Fruit fly (Drosophila melanogaster) whole organism, embryonic: Measurements from ENCODE around the gene Reg-2.

ENCODE experiments used
- Adf1 ChIP-seq: fragments of 200-800 bp; sonication (Bioruptor generic); IDR thresholded peaks from 2 replicates; pipeline ENCODE4 v1.3.6; 2022; ENCODE audit warnings: missing biosample characterization, missing genetic modification characterization
- B-H2 ChIP-seq: fragments of 200-800 bp; sonication (Bioruptor generic); optimal IDR thresholded peaks from 2 replicates; lab custom pipeline; 2018; ENCODE audit warnings: missing biosample characterization, mild to moderate bottlenecking, missing genetic modification characterization
- CG10366 ChIP-seq: fragments of 200-800 bp; sonication (Bioruptor generic); IDR thresholded peaks from 2 replicates; pipeline ENCODE4 v1.3.6; 2022; ENCODE audit warnings: missing biosample characterization, missing genetic modification characterization
- CG10431 ChIP-seq: fragments of 200-800 bp; sonication (Bioruptor generic); optimal IDR thresholded peaks from 3 replicates; lab custom pipeline; 2018; ENCODE audit warnings: missing biosample characterization, mild to moderate bottlenecking, missing genetic modification characterization
- CG10462 ChIP-seq: fragments of 200-800 bp; sonication (Bioruptor generic); optimal IDR thresholded peaks from 2 replicates; lab custom pipeline; 2016; ENCODE audit warnings: missing biosample characterization, missing genetic modification characterization
- CG11085 ChIP-seq: fragments of 200-800 bp; sonication (Bioruptor generic); IDR thresholded peaks from 2 replicates; pipeline ENCODE4 v1.3.6; 2022; ENCODE audit warnings: missing biosample characterization, missing genetic modification characterization
- CG12942 ChIP-seq: fragments of 200-800 bp; sonication (Bioruptor generic); optimal IDR thresholded peaks from 3 replicates; lab custom pipeline; 2016; ENCODE audit warnings: missing biosample characterization, missing genetic modification characterization
- CG13424 ChIP-seq: fragments of 200-800 bp; sonication (Bioruptor generic); optimal IDR thresholded peaks from 2 replicates; lab custom pipeline; 2019; ENCODE audit warnings: missing biosample characterization, mild to moderate bottlenecking, missing genetic modification characterization, moderate library complexity
- CG13775 ChIP-seq: fragments of 200-800 bp; sonication (Bioruptor generic); optimal IDR thresholded peaks from 3 replicates; lab custom pipeline; 2017; ENCODE audit warnings: missing biosample characterization, mild to moderate bottlenecking, missing genetic modification characterization
- CG18476 ChIP-seq: fragments of 200-800 bp; sonication (Bioruptor generic); optimal IDR thresholded peaks from 2 replicates; lab custom pipeline; 2016; ENCODE audit warnings: missing biosample characterization, mild to moderate bottlenecking, missing genetic modification characterization
- CG2889 ChIP-seq: fragments of 200-800 bp; sonication (Bioruptor generic); IDR thresholded peaks from 3 replicates; pipeline ENCODE4 v1.3.6; 2022; ENCODE audit warnings: missing biosample characterization, missing genetic modification characterization
- CG3847 ChIP-seq: fragments of 200-800 bp; sonication (Bioruptor generic); IDR thresholded peaks from 2 replicates; pipeline ENCODE4 v1.3.6; 2022; ENCODE audit warnings: missing biosample characterization, missing genetic modification characterization
- CG4360 ChIP-seq: fragments of 200-800 bp; sonication (Bioruptor generic); IDR thresholded peaks from 2 replicates; pipeline ENCODE4 v1.3.6; 2022; ENCODE audit warnings: missing biosample characterization, missing genetic modification characterization
- CG5180 ChIP-seq: fragments of 200-800 bp; sonication (Bioruptor generic); optimal IDR thresholded peaks from 3 replicates; lab custom pipeline; 2017; ENCODE audit warnings: missing biosample characterization, missing genetic modification characterization, mild to moderate bottlenecking, moderate library complexity, missing genetic modification reagents
- CG7556 ChIP-seq: fragments of 200-800 bp; sonication (Bioruptor generic); optimal IDR thresholded peaks from 2 replicates; lab custom pipeline; 2017; ENCODE audit warnings: missing biosample characterization, mild to moderate bottlenecking, missing genetic modification characterization
- CG8359 ChIP-seq: fragments of 200-800 bp; sonication (Bioruptor generic); optimal IDR thresholded peaks from 2 replicates; lab custom pipeline; 2017; ENCODE audit warnings: missing biosample characterization, mild to moderate bottlenecking, missing genetic modification characterization, borderline replicate concordance
- CG9215 ChIP-seq: fragments of 200-800 bp; sonication (Bioruptor generic); IDR thresholded peaks from 2 replicates; pipeline ENCODE4 v1.3.6; 2022; ENCODE audit warnings: missing biosample characterization, missing genetic modification characterization
- CG9876 ChIP-seq: fragments of 200-800 bp; sonication (Bioruptor generic); optimal IDR thresholded peaks from 2 replicates; lab custom pipeline; 2016; ENCODE audit warnings: missing biosample characterization, missing genetic modification characterization
- CTCF ChIP-seq: fragments of 200-800 bp; sonication (Bioruptor generic); optimal IDR thresholded peaks from 2 replicates; lab custom pipeline; 2017; ENCODE audit warnings: missing biosample characterization, mild to moderate bottlenecking, missing genetic modification characterization, moderate library complexity
- Dfd ChIP-seq, 2 experiments: fragments of >200 bp; optimal IDR thresholded peaks; 2 replicates each; lab custom pipeline; 2017; ENCODE audit warnings: missing biosample characterization in 2 of 2, missing genetic modification characterization in 2 of 2
- Doc3 ChIP-seq: fragments of 200-800 bp; sonication (Bioruptor generic); IDR thresholded peaks from 3 replicates; pipeline ENCODE4 v1.3.6; 2022; ENCODE audit warnings: missing biosample characterization, missing genetic modification characterization; ENCODE audit not compliant: partially characterized antibody
- ERR ChIP-seq: fragments of 200-800 bp; sonication (Bioruptor generic); optimal IDR thresholded peaks from 2 replicates; lab custom pipeline; 2016; ENCODE audit warnings: missing biosample characterization, missing genetic modification characterization
- Gsc ChIP-seq: fragments of 200-800 bp; sonication (Bioruptor generic); IDR thresholded peaks from 2 replicates; pipeline ENCODE4 v1.3.6; 2022; ENCODE audit warnings: missing biosample characterization, missing genetic modification characterization
- HHEX ChIP-seq: fragments of 200-800 bp; sonication (Bioruptor generic); optimal IDR thresholded peaks from 3 replicates; lab custom pipeline; 2017; ENCODE audit warnings: missing biosample characterization, mild to moderate bottlenecking, missing genetic modification characterization, missing genetic modification reagents
- Lhr ChIP-seq: fragments of 200-800 bp; sonication (Bioruptor generic); optimal IDR thresholded peaks from 3 replicates; lab custom pipeline; 2017; ENCODE audit warnings: mild to moderate bottlenecking, missing biosample characterization, missing genetic modification reagents, missing genetic modification characterization
- Mes4 ChIP-seq: fragments of 200-800 bp; sonication (Bioruptor generic); optimal IDR thresholded peaks from 2 replicates; lab custom pipeline; 2016; ENCODE audit warnings: missing biosample characterization, missing genetic modification characterization
- NK7.1 ChIP-seq: fragments of 200-800 bp; sonication (Bioruptor generic); optimal IDR thresholded peaks from 3 replicates; lab custom pipeline; 2016; ENCODE audit warnings: missing biosample characterization, missing genetic modification characterization
- Nf-YC ChIP-seq: fragments of 200-800 bp; optimal IDR thresholded peaks from 3 replicates; lab custom pipeline; 2019; ENCODE audit warnings: missing biosample characterization, mild to moderate bottlenecking, missing genetic modification characterization, moderate library complexity
- Poxn ChIP-seq: fragments of 200-800 bp; sonication (Bioruptor generic); IDR thresholded peaks from 2 replicates; pipeline ENCODE4 v1.3.6; 2022; ENCODE audit warnings: missing biosample characterization, missing genetic modification characterization
- Six4 ChIP-seq: fragments of 200-800 bp; sonication (Bioruptor generic); optimal IDR thresholded peaks from 2 replicates; lab custom pipeline; 2016; ENCODE audit warnings: missing biosample characterization, missing genetic modification characterization
- Spps ChIP-seq: fragments of 200-800 bp; sonication (Bioruptor generic); optimal IDR thresholded peaks from 2 replicates; lab custom pipeline; 2018; ENCODE audit warnings: missing biosample characterization, mild to moderate bottlenecking, missing genetic modification characterization
- Ssrp ChIP-seq: fragments of 200-800 bp; sonication (Bioruptor generic); optimal IDR thresholded peaks from 2 replicates; lab custom pipeline; 2018; ENCODE audit warnings: missing biosample characterization, mild to moderate bottlenecking, missing genetic modification characterization, moderate library complexity
- TFAM ChIP-seq: fragments of 200-800 bp; sonication (Bioruptor generic); optimal IDR thresholded peaks from 2 replicates; lab custom pipeline; 2017; ENCODE audit warnings: missing biosample characterization, missing genetic modification characterization, inconsistent platforms
- ac ChIP-seq: fragments of 200-800 bp; sonication (Bioruptor generic); optimal IDR thresholded peaks from 3 replicates; lab custom pipeline; 2017; ENCODE audit warnings: missing biosample characterization, mild to moderate bottlenecking, missing genetic modification characterization
- al ChIP-seq: fragments of 200-800 bp; sonication (Bioruptor generic); IDR thresholded peaks from 2 replicates; pipeline ENCODE4 v1.3.6; 2022; ENCODE audit warnings: missing biosample characterization, missing genetic modification characterization
- dati ChIP-seq: fragments of 200-800 bp; sonication (Bioruptor generic); IDR thresholded peaks from 2 replicates; pipeline ENCODE4 v1.3.6; 2022; ENCODE audit warnings: missing biosample characterization, missing genetic modification characterization
- gcm ChIP-seq: fragments of 200-800 bp; sonication (Bioruptor generic); optimal IDR thresholded peaks from 2 replicates; lab custom pipeline; 2019; ENCODE audit warnings: missing biosample characterization, mild to moderate bottlenecking, missing genetic modification characterization, moderate library complexity
- gfzf ChIP-seq: fragments of 200-800 bp; sonication (Bioruptor generic); optimal IDR thresholded peaks from 2 replicates; lab custom pipeline; 2016; ENCODE audit warnings: missing biosample characterization, mild to moderate bottlenecking, missing genetic modification characterization, moderate library complexity
- gt ChIP-seq: fragments of 200-800 bp; sonication (Bioruptor generic); IDR thresholded peaks from 2 replicates; pipeline ENCODE4 v1.3.6; 2022; ENCODE audit warnings: missing biosample characterization, missing genetic modification characterization
- ham ChIP-seq: fragments of 200-800 bp; sonication (Bioruptor generic); IDR thresholded peaks from 2 replicates; pipeline ENCODE4 v1.3.6; 2022; ENCODE audit warnings: missing biosample characterization, missing genetic modification characterization
- kah ChIP-seq: fragments of 200-800 bp; sonication (Bioruptor generic); optimal IDR thresholded peaks from 2 replicates; lab custom pipeline; 2018; ENCODE audit warnings: missing biosample characterization, mild to moderate bottlenecking, missing genetic modification characterization
- kni ChIP-seq: fragments of 200-800 bp; sonication (Bioruptor generic); optimal IDR thresholded peaks from 3 replicates; lab custom pipeline; 2017; ENCODE audit warnings: mild to moderate bottlenecking, missing biosample characterization, missing genetic modification reagents, missing genetic modification characterization
- onecut ChIP-seq: fragments of 200-800 bp; sonication (Bioruptor generic); IDR thresholded peaks from 2 replicates; pipeline ENCODE4 v1.3.6; 2022; ENCODE audit warnings: missing biosample characterization, missing genetic modification characterization
- org-1 ChIP-seq: fragments of 200-800 bp; sonication (Bioruptor generic); optimal IDR thresholded peaks from 2 replicates; lab custom pipeline; 2017; ENCODE audit warnings: missing biosample characterization, missing genetic modification characterization
- pfk ChIP-seq: fragments of 200-800 bp; sonication (Bioruptor generic); optimal IDR thresholded peaks from 2 replicates; lab custom pipeline; 2018; ENCODE audit warnings: missing biosample characterization, mild to moderate bottlenecking, missing genetic modification characterization, moderate library complexity
- pum ChIP-seq: fragments of 200-800 bp; sonication (Bioruptor generic); optimal IDR thresholded peaks from 2 replicates; lab custom pipeline; 2016; ENCODE audit warnings: missing biosample characterization, missing genetic modification characterization
- repo ChIP-seq: fragments of 200-800 bp; sonication (Bioruptor generic); optimal IDR thresholded peaks from 2 replicates; lab custom pipeline; 2016; ENCODE audit warnings: missing biosample characterization, missing genetic modification characterization
- twi ChIP-seq: fragments of 200-800 bp; optimal IDR thresholded peaks from 2 replicates; lab custom pipeline; 2019; ENCODE audit warnings: missing biosample characterization, mild to moderate bottlenecking, missing genetic modification characterization, moderate library complexity
- yki ChIP-seq: fragments of >200 bp; optimal IDR thresholded peaks from 3 replicates; lab custom pipeline; 2018

Gene Reg-2

dm6 chr3L:633272-634254 is 27.2 kb upstream of the Reg-2 start (continued):
- peak; percentile 80 for TF ChIP-seq CG7556 (GFP tag; lab: Kevin White, UChicago)
- TF ChIP-seq CG9215 (GFP tag; lab: Robert Waterston, UW) = peak; percentile 48
- TF ChIP-seq Nf-YC = peak; percentile 15
- TF ChIP-seq Six4 (GFP tag; lab: Kevin White, UChicago) = peak; percentile 88
- peak; percentile 73 for TF ChIP-seq repo (GFP tag; lab: Kevin White, UChicago)
- peak; percentile 12 for TF ChIP-seq ERR (GFP tag; lab: Kevin White, UChicago)
- TF ChIP-seq Lhr (GFP tag; lab: Kevin White, UChicago) = peak; percentile 82
- TF ChIP-seq CG12942 (GFP tag; lab: Kevin White, UChicago) = peak; percentile 80
- peak; percentile 51 for TF ChIP-seq HHEX (GFP tag; lab: Kevin White, UChicago)
- peak; percentile 70 for TF ChIP-seq twi (tag; lab: Kevin White, UChicago)
- TF ChIP-seq pum = peak; percentile 91
- TF ChIP-seq CG11085 (GFP tag; lab: Robert Waterston, UW) = no peak
- TF ChIP-seq dati = 0 out of 2 replicates have a peak, but pooled peaks have one; percentile 33
- peak; percentile 84 for TF ChIP-seq gt (GFP tag; lab: Robert Waterston, UW)
- no peak for TF ChIP-seq pfk
- TF ChIP-seq kni = peak; percentile 72
- no peak for TF ChIP-seq B-H2 (GFP tag; lab: Kevin White, UChicago)
- peak; percentile 55 for TF ChIP-seq CTCF (GFP tag; lab: Kevin White, UChicago)
- TF ChIP-seq CG4360 (GFP tag; lab: Robert Waterston, UW) = peak; percentile 90
- TF ChIP-seq CG18476 (GFP tag; lab: Kevin White, UChicago) = peak; percentile 65
- TF ChIP-seq Poxn = no peak
- peak; percentile 56 for TF ChIP-seq ac (GFP tag; lab: Kevin White, UChicago)
- no peak; the same call in 2 of the 3 replicates for TF ChIP-seq CG2889 (GFP tag; lab: Robert Waterston, UW)
- peak; percentile 75 for TF ChIP-seq kah (GFP tag; lab: Kevin White, UChicago)
- TF ChIP-seq CG13775 (GFP tag; lab: Kevin White, UChicago) = peak; percentile 69
- peak; percentile 83 for TF ChIP-seq Adf1
- TF ChIP-seq Ssrp (tag; lab: Kevin White, UChicago) = peak; percentile 94
- peak; percentile 78 for TF ChIP-seq CG8359 (GFP tag; lab: Kevin White, UChicago)
- peak; percentile 82 for TF ChIP-seq CG10366 (GFP tag; lab: Robert Waterston, UW)
- TF ChIP-seq onecut (GFP tag; lab: Robert Waterston, UW) = peak; percentile 76
- peak; percentile 79 for TF ChIP-seq org-1 (GFP tag; lab: Kevin White, UChicago)
- TF ChIP-seq ham (GFP tag; lab: Robert Waterston, UW) = no peak
- TF ChIP-seq gcm (GFP tag; lab: Kevin White, UChicago) = peak; percentile 84
- peak; percentile 69 for TF ChIP-seq CG9876 (GFP tag; lab: Kevin White, UChicago)
- no peak for TF ChIP-seq al (GFP tag; lab: Robert Waterston, UW)
- TF ChIP-seq Gsc (GFP tag; lab: Robert Waterston, UW) = no peak; the same call in 1 of the 2 replicates
- TF ChIP-seq gfzf (GFP tag; lab: Kevin White, UChicago) = no peak
- TF ChIP-seq Dfd (GFP tag; optimal IDR thresholded peaks at IDR 0.05; lab: Kevin White, UChicago) = peak in 1 of 2 experiments; percentile 2
- peak; percentile 92 for TF ChIP-seq Mes4
- peak; percentile 59 for TF ChIP-seq Spps (tag; lab: Kevin White, UChicago)
- TF ChIP-seq CG5180 = peak; percentile 58
- no peak for TF ChIP-seq Doc3 (GFP tag; lab: Robert Waterston, UW)
- TF ChIP-seq CG10462 (GFP tag; lab: Kevin White, UChicago) = peak; percentile 78
- peak; percentile 54 for TF ChIP-seq TFAM (GFP tag; lab: Kevin White, UChicago)
- TF ChIP-seq CG10431 (GFP tag; lab: Kevin White, UChicago) = peak; percentile 72
- TF ChIP-seq yki (lab: Kevin White, UChicago) = no peak
- TF ChIP-seq CG3847 (GFP tag; lab: Robert Waterston, UW) = peak; percentile 57; the same call in 1 of the 2 replicates
- peak; percentile 85 for TF ChIP-seq CG13424 (tag; lab: Kevin White, UChicago)
- TF ChIP-seq NK7.1 (GFP tag; lab: Kevin White, UChicago) = peak; percentile 75
